Worm (Caenorhabditis elegans): ENCODE results near the gene tps-2.
A peak's percentile ranks its signal among the peaks of the same experiment; 100 is the strongest.

tps-2 gene

DNA sequence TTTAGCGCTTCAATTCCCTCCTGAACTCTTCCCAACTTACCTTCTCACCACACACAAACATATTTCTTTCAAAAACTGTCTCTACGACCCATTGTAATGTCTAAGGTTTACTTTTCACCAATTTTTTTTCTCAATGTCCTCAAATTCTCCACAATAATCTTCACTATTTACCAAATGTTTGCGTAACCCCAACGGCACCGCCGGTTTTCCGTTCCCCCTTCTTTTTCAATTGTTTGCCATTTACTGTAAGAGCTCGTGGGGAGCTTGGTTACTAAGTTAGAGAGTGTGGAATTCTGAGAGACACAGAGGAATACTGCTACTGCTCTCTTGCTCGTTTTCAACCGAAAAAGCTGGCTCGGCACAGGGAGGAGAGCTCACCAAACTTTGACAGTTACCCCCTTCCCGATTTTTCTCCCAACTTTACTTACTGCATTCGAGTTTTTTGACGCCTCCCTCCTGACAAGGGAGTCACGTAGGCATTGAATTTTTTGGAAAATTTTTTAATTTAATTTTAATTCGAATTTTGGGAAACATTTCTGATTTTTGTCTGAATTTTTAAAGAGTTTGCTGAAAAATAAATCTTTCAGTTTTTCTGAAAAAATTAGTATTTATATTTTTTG lies 30.1 kb upstream of the tps-2 start:
- TF ChIP-seq efl-1 (optimal IDR thresholded peaks at IDR 0.05) (no peak), efl-1 (GFP tag; optimal IDR thresholded peaks at IDR 0.05 in 1 of 2) (peak in 1 of 2 experiments; percentile 91), dpl-1 (GFP tag; optimal IDR thresholded peaks at IDR 0.05) (no peak), mep-1 (tag; optimal IDR thresholded peaks at IDR 0.05) (no peak), hlh-17 (GFP tag; optimal IDR thresholded peaks at IDR 0.05; ENCODE audit: borderline replicate concordance) (no peak), ama-1 (optimal IDR thresholded peaks at IDR 0.05) (no peak), lin-13 (GFP tag; optimal IDR thresholded peaks at IDR 0.05) (no peak), nhr-77 (tag; optimal IDR thresholded peaks at IDR 0.05) (peak; percentile 71), aha-1 (tag; optimal IDR thresholded peaks at IDR 0.05) (no peak), lsy-2 (tag; optimal IDR thresholded peaks at IDR 0.05) (peak in 1 of 2 experiments; percentile 4)

DNA sequence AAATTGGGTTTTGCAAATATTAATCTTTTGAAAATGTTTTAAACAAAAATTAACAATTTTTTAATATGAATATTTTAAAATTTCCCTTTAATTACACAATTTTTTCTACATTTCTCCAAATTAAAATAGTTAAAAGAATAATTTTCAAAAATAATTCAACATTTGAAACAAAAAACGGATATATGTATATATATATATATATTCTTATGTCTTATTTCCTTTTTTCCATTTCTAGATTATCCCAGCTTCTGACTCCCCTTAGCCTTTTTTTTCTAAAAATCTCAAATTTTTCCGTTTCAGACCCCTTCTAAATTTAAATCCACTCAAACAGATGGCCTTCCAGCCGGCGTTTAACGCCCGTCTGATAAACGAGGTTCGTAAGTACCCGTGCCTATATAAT lies 27.4 kb upstream of the tps-2 start, which contains the start of gene madf-5:
madf-5 (plus strand) TSS at position 301 of the 400 bp plus-strand sequence.
- no peak for TF ChIP-seq nhr-19 (GFP tag; conservative IDR thresholded peaks at IDR 0.05)

ce11 chrII:14574790-14575189 lies 25.9 kb upstream of the tps-2 start:
- TF ChIP-seq nhr-85 (tag) (no peak), snpc-4 (tag; optimal IDR thresholded peaks at IDR 0.05) (no peak), fkh-4 (tag; optimal IDR thresholded peaks at IDR 0.05; ENCODE audit: borderline replicate concordance) (no peak), ceh-88 (GFP tag; IDR thresholded peaks at IDR 0.05) (no peak), nhr-237 (tag; optimal IDR thresholded peaks at IDR 0.05) (no peak), hpl-2 (GFP tag; optimal IDR thresholded peaks at IDR 0.05) (no peak)

DNA sequence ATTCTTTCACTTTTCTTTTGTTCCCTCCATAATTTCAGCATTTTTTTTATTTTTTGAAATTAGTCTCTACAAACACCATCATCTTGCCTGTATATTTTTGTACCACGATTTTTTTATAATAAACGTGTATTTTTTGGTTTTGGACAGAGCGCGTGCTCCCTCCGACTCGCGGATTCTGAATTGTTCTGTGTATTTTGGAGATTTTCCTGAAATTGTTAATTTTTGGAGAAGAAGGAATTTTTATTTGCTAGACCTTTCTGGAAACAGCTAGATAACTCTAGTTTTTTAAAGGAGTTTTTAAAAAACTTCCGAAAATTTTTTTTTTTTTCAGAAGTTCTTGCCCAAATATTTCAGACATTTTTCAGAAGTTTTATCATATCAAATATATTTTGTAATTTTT lies 24.3 kb upstream of the tps-2 start, which contains the start of gene C01G12.13:
C01G12.13 (plus strand) TSS at position 301 of the 400 bp plus-strand sequence.
- TF ChIP-seq unc-86 (tag; optimal IDR thresholded peaks at IDR 0.05) = no peak
- no peak for TF ChIP-seq elt-2 (tag; optimal IDR thresholded peaks at IDR 0.05)
- TF ChIP-seq nhr-12 (tag; optimal IDR thresholded peaks at IDR 0.05) = no peak
- no peak for TF ChIP-seq fkh-10 (GFP tag; optimal IDR thresholded peaks at IDR 0.05)
- TF ChIP-seq alr-1 (tag; optimal IDR thresholded peaks at IDR 0.05; ENCODE audit: borderline replicate concordance) = no peak
- TF ChIP-seq snpc-4 (tag; optimal IDR thresholded peaks at IDR 0.05) = no peak
- TF ChIP-seq dsc-1 (tag; optimal IDR thresholded peaks at IDR 0.05) = no peak

- no peak for TF ChIP-seq mab-9 (GFP tag; IDR thresholded peaks at IDR 0.05)
- TF ChIP-seq pqm-1 (tag; optimal IDR thresholded peaks at IDR 0.05) = no peak
Observed at ce11 chrII:14578013-14578412, 22.7 kb upstream of the tps-2 start, which contains the start of gene nspb-7. Gene nspb-7, plus strand, starts transcription at chrII:14578313.

ce11 chrII:14578716-14579115 lies 22.0 kb upstream of the tps-2 start, which contains the start of gene C01G12.9:
Gene C01G12.9, plus strand, starts transcription at chrII:14579016.
- TF ChIP-seq unc-130 (tag; optimal IDR thresholded peaks at IDR 0.05) = no peak
- TF ChIP-seq efl-1 (optimal IDR thresholded peaks at IDR 0.05) = no peak
- peak in 1 of 2 experiments; percentile 51 for TF ChIP-seq efl-1 (GFP tag; optimal IDR thresholded peaks at IDR 0.05 in 1 of 2)
- no peak for TF ChIP-seq isw-1 (GFP tag; IDR thresholded peaks at IDR 0.05)
- no peak for TF ChIP-seq lsy-2 (tag; optimal IDR thresholded peaks at IDR 0.05)
- TF ChIP-seq blmp-1 (tag; optimal IDR thresholded peaks at IDR 0.05) = no peak
- no peak for TF ChIP-seq nhr-20 (tag; optimal IDR thresholded peaks at IDR 0.05)
- TF ChIP-seq nhr-12 (tag; optimal IDR thresholded peaks at IDR 0.05) = no peak
- no peak for TF ChIP-seq elt-2 (tag; optimal IDR thresholded peaks at IDR 0.05)

DNA sequence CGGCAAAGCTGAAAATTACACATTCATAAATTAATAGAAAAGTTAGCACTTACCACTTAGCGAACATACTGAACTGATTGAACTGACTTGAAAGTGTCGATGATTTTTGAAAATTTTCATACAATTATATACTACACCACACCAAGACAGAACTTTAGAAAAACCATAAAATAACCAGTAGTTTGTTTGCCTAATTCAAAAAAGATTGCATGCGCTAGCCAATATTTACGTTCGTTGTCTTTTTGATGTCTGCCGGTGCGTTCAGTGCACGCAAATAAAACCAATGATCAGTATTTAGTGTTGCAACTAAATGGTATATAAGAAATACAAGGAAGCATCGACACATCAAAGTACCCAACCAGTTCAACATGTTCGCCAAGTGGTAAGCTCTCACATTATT lies 20.2 kb upstream of the tps-2 start, which contains the start of the genes nspb-8 and nspb-9:
nspb-8 (minus strand) TSS at position 101 of the 400 bp plus-strand sequence.
nspb-9 (plus strand) TSS at position 311 of the 400 bp plus-strand sequence.
- no peak for TF ChIP-seq pag-3 (tag; optimal IDR thresholded peaks at IDR 0.05; ENCODE audit: borderline replicate concordance, insufficient read depth)
- no peak for TF ChIP-seq nhr-11 (tag; optimal IDR thresholded peaks at IDR 0.05)
- no peak for TF ChIP-seq efl-1 (optimal IDR thresholded peaks at IDR 0.05)
- TF ChIP-seq efl-1 (GFP tag; optimal IDR thresholded peaks at IDR 0.05 in 1 of 2) = peak in 1 of 2 experiments; percentile 62
- TF ChIP-seq zag-1 (tag; optimal IDR thresholded peaks at IDR 0.05) = no peak
